Fruit fly (Drosophila melanogaster) whole organism, larva: ENCODE data around the gene Elba2.

Experiments used
- noc ChIP-seq: fragments of 200-800 bp; sonication (Bioruptor generic); optimal IDR thresholded peaks from 3 replicates; lab custom pipeline; 2019; ENCODE audit warnings: missing biosample characterization, mild to moderate bottlenecking, missing genetic modification characterization, moderate library complexity

The Elba2 gene

dm6 chr2L:2577361-2577737 is at the start of gene Elba2:
TSS of gene Elba2 (plus strand) at chr2L:2577687.
- TF ChIP-seq noc (tag; lab: Kevin White, UChicago): no peak

dm6 chr2L:2528097-2528496 is 49.4 kb upstream of the Elba2 start:
- no peak for TF ChIP-seq noc (tag; lab: Kevin White, UChicago)

dm6 chr2L:2542491-2542890 is 35.0 kb upstream of the Elba2 start:
- no peak for TF ChIP-seq noc (tag; lab: Kevin White, UChicago)

- TF ChIP-seq noc (tag; lab: Kevin White, UChicago): no peak
These were observed 24.8 kb upstream of the Elba2 start, which contains the start of gene CG3515 for dm6 chr2L:2552725-2553124. TSS of gene CG3515 (minus strand) at chr2L:2552825.

- TF ChIP-seq noc (tag; lab: Kevin White, UChicago): peak; percentile 2
These were observed 12.7 kb upstream of the Elba2 start, which contains the start of gene Cyp309a1 for dm6 chr2L:2564758-2565157. TSS of gene Cyp309a1 (minus strand) at chr2L:2564830.

dm6 chr2L:2572937-2573336 is 4.5 kb upstream of the Elba2 start, which contains the start of gene Cyp309a2:
TSS of gene Cyp309a2 (minus strand) at chr2L:2573037.
- no peak for TF ChIP-seq noc (tag; lab: Kevin White, UChicago)

dm6 chr2L:2574717-2575273 is 2.7 kb upstream of the Elba2 start, which contains the start of the genes Rad1 and Sws1:
TSS of gene Rad1 (minus strand) at chr2L:2575052.
TSS of gene Sws1 (minus strand) at chr2L:2575052.
- no peak for TF ChIP-seq noc (tag; lab: Kevin White, UChicago)

- no peak for TF ChIP-seq noc (tag; lab: Kevin White, UChicago)
These were observed 724 bp upstream of the Elba2 start, which contains the start of gene insv for dm6 chr2L:2576565-2577360. TSS of gene insv (minus strand) at chr2L:2576997.

- TF ChIP-seq noc (tag; lab: Kevin White, UChicago): peak; percentile 1
These were observed 2.3 kb downstream of the Elba2 start, which contains the start of the genes ND-B17.2 and Arpc5 for dm6 chr2L:2579669-2580351. TSS of gene ND-B17.2 (minus strand) at chr2L:2580172. TSS of gene Arpc5 (plus strand) at chr2L:2580292.

dm6 chr2L:2584461-2585056 is 7.1 kb downstream of the Elba2 start:
- no peak for TF ChIP-seq noc (tag; lab: Kevin White, UChicago)

dm6 chr2L:2585285-2585684 is 7.8 kb downstream of the Elba2 start, which contains the start of gene Drp1:
TSS of gene Drp1 (minus strand) at chr2L:2585430.
- no peak for TF ChIP-seq noc (tag; lab: Kevin White, UChicago)

- TF ChIP-seq noc (tag; lab: Kevin White, UChicago): no peak
These were observed 14.1 kb downstream of the Elba2 start, which contains the start of gene CG15394 for dm6 chr2L:2591569-2591968. TSS of gene CG15394 (plus strand) at chr2L:2591869.

dm6 chr2L:2606725-2607124 is 29.2 kb downstream of the Elba2 start:
- no peak for TF ChIP-seq noc (tag; lab: Kevin White, UChicago)

dm6 chr2L:2609694-2610093 is 32.2 kb downstream of the Elba2 start, which contains the start of gene CG15395:
TSS of gene CG15395 (plus strand) at chr2L:2609994.
- TF ChIP-seq noc (tag; lab: Kevin White, UChicago): no peak

- no peak for TF ChIP-seq noc (tag; lab: Kevin White, UChicago)
These were observed 42.4 kb downstream of the Elba2 start, which contains the start of gene CG43403 for dm6 chr2L:2619887-2620286. TSS of gene CG43403 (plus strand) at chr2L:2620187.
